Fruit fly (Drosophila melanogaster): Measurements from ENCODE around the gene CG4229.

CG4229 gene

DNA sequence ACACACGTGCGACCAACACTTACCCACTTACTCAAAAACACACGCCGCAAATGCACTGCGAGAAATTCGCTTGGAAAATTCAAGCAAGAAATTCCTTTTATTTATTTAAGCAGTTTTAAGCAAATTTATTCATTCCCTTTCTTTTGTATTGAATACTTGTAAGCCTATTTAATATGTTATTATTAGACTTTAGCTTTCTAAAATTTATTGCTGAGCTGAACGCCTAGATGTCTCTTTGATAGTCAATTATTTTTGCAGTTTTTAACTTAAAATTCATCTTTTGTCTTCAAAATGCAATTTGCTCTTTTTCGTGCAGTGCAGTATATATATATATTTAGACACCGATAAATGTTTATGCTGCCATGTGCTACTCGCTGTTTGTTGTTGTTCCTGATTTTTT lies 22.7 kb upstream of the CG4229 start (continued):
- TF ChIP-seq sc (optimal IDR thresholded peaks at IDR 0.05) (no peak), sc (GFP tag; optimal IDR thresholded peaks at IDR 0.05) (peak; percentile 68), crc (GFP tag; optimal IDR thresholded peaks at IDR 0.05) (no peak), CG6765 (GFP tag; optimal IDR thresholded peaks at IDR 0.05) (peak; percentile 40), CG3163 (GFP tag; optimal IDR thresholded peaks at IDR 0.05) (no peak), dati (GFP tag; IDR thresholded peaks at IDR 0.05) (no peak), CG9932 (GFP tag; IDR thresholded peaks at IDR 0.05) (peak; percentile 52), CG3847 (GFP tag; IDR thresholded peaks at IDR 0.05) (peak; percentile 63), CG31365 (tag; optimal IDR thresholded peaks at IDR 0.05) (peak; percentile 6), Poxn (GFP tag; IDR thresholded peaks at IDR 0.05) (0 out of 2 replicates have a peak, but pooled peaks have one; percentile 15), trh (GFP tag; optimal IDR thresholded peaks at IDR 0.05) (peak; percentile 51), mirr (GFP tag; optimal IDR thresholded peaks at IDR 0.05) (no peak), sima (GFP tag; optimal IDR thresholded peaks at IDR 0.05) (no peak), CG4404 (GFP tag; IDR thresholded peaks at IDR 0.05) (peak; percentile 41; the same call in 1 of the 2 replicates), CG8089 (GFP tag; optimal IDR thresholded peaks at IDR 0.05) (peak; percentile 63), Doc3 (GFP tag; IDR thresholded peaks at IDR 0.05; ENCODE audit: partially characterized antibody) (no peak), CG1602 (GFP tag; optimal IDR thresholded peaks at IDR 0.05) (peak; percentile 71), Oaz (GFP tag; IDR thresholded peaks at IDR 0.05) (peak; percentile 65), CG32767 (GFP tag; IDR thresholded peaks at IDR 0.05) (peak; percentile 51; the same call in 1 of the 2 replicates), her (GFP tag; optimal IDR thresholded peaks at IDR 0.05) (peak; percentile 27), Deaf1 (tag; optimal IDR thresholded peaks at IDR 0.05) (peak; percentile 66), CG6813 (GFP tag; optimal IDR thresholded peaks at IDR 0.05) (peak; percentile 65), ftz-f1 (GFP tag; optimal IDR thresholded peaks at IDR 0.05) (no peak), Doc2 (GFP tag; IDR thresholded peaks at IDR 0.05) (0 out of 2 replicates have a peak, but pooled peaks have one; percentile 28), so (GFP tag; IDR thresholded peaks at IDR 0.05) (peak; percentile 75; the same call in 2 of the 3 replicates), MESR4 (GFP tag; optimal IDR thresholded peaks at IDR 0.05) (no peak), fd64A (GFP tag; optimal IDR thresholded peaks at IDR 0.05) (peak; percentile 19), Eip74EF (GFP tag; optimal IDR thresholded peaks at IDR 0.05) (peak in 1 of 2 experiments; percentile 75), nmo (GFP tag; optimal IDR thresholded peaks at IDR 0.05) (peak; percentile 91), CG16863 (GFP tag; optimal IDR thresholded peaks at IDR 0.05) (peak; percentile 51), lmd (GFP tag; IDR thresholded peaks at IDR 0.05) (peak; percentile 81), CG1603 (tag; optimal IDR thresholded peaks at IDR 0.05) (no peak), E2f2 (GFP tag; IDR thresholded peaks at IDR 0.05) (peak; percentile 47; the same call in 1 of the 2 replicates), cg (GFP tag; optimal IDR thresholded peaks at IDR 0.05) (peak; percentile 35), trem (tag; optimal IDR thresholded peaks at IDR 0.05) (peak; percentile 75), CG2129 (GFP tag; IDR thresholded peaks at IDR 0.05; ENCODE audit: partially characterized antibody) (no peak), CG1024 (GFP tag; IDR thresholded peaks at IDR 0.05) (no peak), amos (GFP tag; IDR thresholded peaks at IDR 0.05; ENCODE audit: partially characterized antibody) (no peak), Neu2 (GFP tag; optimal IDR thresholded peaks at IDR 0.05; ENCODE audit: borderline replicate concordance) (no peak), CTCF (GFP tag; optimal IDR thresholded peaks at IDR 0.05) (peak; percentile 17), HLH4C (GFP tag; IDR thresholded peaks at IDR 0.05; ENCODE audit: partially characterized antibody) (no peak), CG9727 (GFP tag; optimal IDR thresholded peaks at IDR 0.05) (peak; percentile 84), Blimp-1 (GFP tag; optimal IDR thresholded peaks at IDR 0.05) (peak; percentile 86), cas (GFP tag; IDR thresholded peaks at IDR 0.05) (no peak), CG17568 (GFP tag; optimal IDR thresholded peaks at IDR 0.05) (peak; percentile 57), sqz (GFP tag; optimal IDR thresholded peaks at IDR 0.05) (peak; percentile 69), grau (tag; optimal IDR thresholded peaks at IDR 0.05) (peak; percentile 89), cad (GFP tag; optimal IDR thresholded peaks at IDR 0.05) (no peak), Atf-2 (GFP tag; optimal IDR thresholded peaks at IDR 0.05) (peak; percentile 64), pum (GFP tag; optimal IDR thresholded peaks at IDR 0.05) (peak; percentile 71), Adf1 (GFP tag; IDR thresholded peaks at IDR 0.05) (peak; percentile 20; the same call in 1 of the 2 replicates)
